Worm (Caenorhabditis elegans): ENCODE measurements around the gene R05G9.5.

- TF ChIP-seq elt-3 (tag; optimal IDR thresholded peaks at IDR 0.05) (no peak), nhr-23 (tag; optimal IDR thresholded peaks at IDR 0.05) (no peak), nhr-77 (tag; optimal IDR thresholded peaks at IDR 0.05) (no peak), lin-39 (tag; optimal IDR thresholded peaks at IDR 0.05) (no peak), alr-1 (tag; optimal IDR thresholded peaks at IDR 0.05) (no peak), nhr-11 (tag; optimal IDR thresholded peaks at IDR 0.05) (no peak), nhr-10 (tag; optimal IDR thresholded peaks at IDR 0.05) (no peak), egl-27 (tag; optimal IDR thresholded peaks at IDR 0.05) (no peak), lsy-2 (tag; optimal IDR thresholded peaks at IDR 0.05) (no peak), blmp-1 (tag; optimal IDR thresholded peaks at IDR 0.05; ENCODE audit: insufficient read depth) (no peak)
Observed at ce11 chrII:6516276-6516675, 16.2 kb upstream of the R05G9.5 start, which contains the start of gene C56E6.7.
